Worm (Caenorhabditis elegans) whole organism, dauer: ENCODE data around the gene K10C2.2.

Experiments used
- unc-62 ChIP-seq: sonication (generic microtip); optimal IDR thresholded peaks from 2 replicates; lab custom pipeline; 2017; ENCODE audit warnings: missing biosample characterization, missing genetic modification reagents, missing genetic modification characterization

K10C2.2 gene

ce11 chrX:6433688-6434087 is at the start of gene K10C2.2:
TSS of gene K10C2.2 (minus strand) at chrX:6433788.
- no peak for TF ChIP-seq unc-62 (GFP tag; lab: Kevin White, UChicago)

- TF ChIP-seq unc-62 (GFP tag; lab: Kevin White, UChicago): no peak
Measured at ce11 chrX:6476540-6476939, 43.0 kb upstream of the K10C2.2 start, which contains the start of gene C15B12.1. TSS of gene C15B12.1 (plus strand) at chrX:6476810.

- no peak for TF ChIP-seq unc-62 (GFP tag; lab: Kevin White, UChicago)
Measured at ce11 chrX:6473698-6474314, 40.2 kb upstream of the K10C2.2 start, which contains the start of the genes C15B12.4 and C15B12.8. TSS of gene C15B12.4 (minus strand) at chrX:6473748. TSS of gene C15B12.8 (plus strand) at chrX:6474264.

ce11 chrX:6468499-6468898 is 34.9 kb upstream of the K10C2.2 start, which contains the start of gene C15B12.9:
TSS of gene C15B12.9 (plus strand) at chrX:6468799.
- no peak for TF ChIP-seq unc-62 (GFP tag; lab: Kevin White, UChicago)

- no peak for TF ChIP-seq unc-62 (GFP tag; lab: Kevin White, UChicago)
Measured at ce11 chrX:6467462-6467861, 33.9 kb upstream of the K10C2.2 start, which contains the start of gene C15B12.3. TSS of gene C15B12.3 (minus strand) at chrX:6467562.

- no peak for TF ChIP-seq unc-62 (GFP tag; lab: Kevin White, UChicago)
Measured at ce11 chrX:6462995-6463462, 29.4 kb upstream of the K10C2.2 start, which contains the start of gene C15B12.2. TSS of gene C15B12.2 (plus strand) at chrX:6463412.

- TF ChIP-seq unc-62 (GFP tag; lab: Kevin White, UChicago): no peak
Measured at ce11 chrX:6462479-6462878, 28.9 kb upstream of the K10C2.2 start.

- TF ChIP-seq unc-62 (GFP tag; lab: Kevin White, UChicago): no peak
Measured at ce11 chrX:6461729-6462128, 28.1 kb upstream of the K10C2.2 start, which contains the start of gene K04E7.1. TSS of gene K04E7.1 (plus strand) at chrX:6462029.

- no peak for TF ChIP-seq unc-62 (GFP tag; lab: Kevin White, UChicago)
Measured at ce11 chrX:6460123-6460522, 26.5 kb upstream of the K10C2.2 start.

- no peak for TF ChIP-seq unc-62 (GFP tag; lab: Kevin White, UChicago)
Measured at ce11 chrX:6458467-6458866, 24.9 kb upstream of the K10C2.2 start.

ce11 chrX:6458001-6458400 is 24.4 kb upstream of the K10C2.2 start:
- no peak for TF ChIP-seq unc-62 (GFP tag; lab: Kevin White, UChicago)

- no peak for TF ChIP-seq unc-62 (GFP tag; lab: Kevin White, UChicago)
Measured at ce11 chrX:6456567-6456966, 23.0 kb upstream of the K10C2.2 start, which contains the start of gene pept-1. TSS of gene pept-1 (plus strand) at chrX:6456872.

- TF ChIP-seq unc-62 (GFP tag; lab: Kevin White, UChicago): no peak
Measured at ce11 chrX:6455157-6455556, 21.6 kb upstream of the K10C2.2 start, which contains the start of gene nas-33. TSS of gene nas-33 (minus strand) at chrX:6455257.

- no peak for TF ChIP-seq unc-62 (GFP tag; lab: Kevin White, UChicago)
Measured at ce11 chrX:6450839-6451491, 17.4 kb upstream of the K10C2.2 start, which contains the start of the genes grl-6 and K10C2.6. TSS of gene grl-6 (minus strand) at chrX:6450939. TSS of gene K10C2.6 (plus strand) at chrX:6451441.

ce11 chrX:6448866-6449400 is 15.3 kb upstream of the K10C2.2 start, which contains the start of gene fah-1:
TSS of gene fah-1 (minus strand) at chrX:6448916.
- no peak for TF ChIP-seq unc-62 (GFP tag; lab: Kevin White, UChicago)

ce11 chrX:6446564-6446963 is 13.0 kb upstream of the K10C2.2 start, which contains the start of gene asp-14:
TSS of gene asp-14 (minus strand) at chrX:6446664.
- no peak for TF ChIP-seq unc-62 (GFP tag; lab: Kevin White, UChicago)
